Worm (Caenorhabditis elegans) whole organism, late embryonic: Measurements from ENCODE around the gene T05A8.7.

ENCODE experiments used
- F13H6.1 ChIP-seq: sonication (generic microtip); optimal IDR thresholded peaks from 2 replicates; lab custom pipeline; 2016; ENCODE audit warnings: missing genetic modification characterization, missing compliant biosample characterization
- ama-1 ChIP-seq: fragments of 150-350 bp; optimal IDR thresholded peaks from 2 replicates; lab custom pipeline; 2014
- ceh-30 ChIP-seq: fragments of 150-350 bp; optimal IDR thresholded peaks from 2 replicates; lab custom pipeline; 2014; ENCODE audit warnings: missing biosample characterization, missing genetic modification characterization
- fkh-10 ChIP-seq: fragments of 150-350 bp; optimal IDR thresholded peaks from 2 replicates; lab custom pipeline; 2014; ENCODE audit warnings: missing biosample characterization, missing genetic modification reagents, missing genetic modification characterization
- fkh-6 ChIP-seq: sonication (generic microtip); optimal IDR thresholded peaks from 2 replicates; lab custom pipeline; 2016; ENCODE audit warnings: missing genetic modification characterization, missing compliant biosample characterization
- nfya-1 ChIP-seq: sonication (generic microtip); optimal IDR thresholded peaks from 2 replicates; lab custom pipeline; 2017; ENCODE audit warnings: missing genetic modification characterization, mild to moderate bottlenecking, missing compliant biosample characterization, antibody characterized with exemption, moderate library complexity

- TF ChIP-seq fkh-10 (GFP tag; lab: Kevin White, UChicago) (no peak), F13H6.1 (no peak), fkh-6 (tag; lab: Kevin White, UChicago) (no peak), ceh-30 (tag; lab: Kevin White, UChicago) (no peak), nfya-1 (tag; lab: Kevin White, UChicago) (no peak), ama-1 (lab: Kevin White, UChicago) (no peak)
Measured at ce11 chrII:2749595-2750048, 7.5 kb upstream of the T05A8.7 start, which contains the start of gene F29A7.4.
